Worm (Caenorhabditis elegans) whole organism, L1 larva: ENCODE results near the gene fbxb-53.
A peak's percentile ranks its signal among the peaks of the same experiment; 100 is the strongest.

Experiments used
- C04F5.9 ChIP-seq: sonication (generic microtip); optimal IDR thresholded peaks from 2 replicates; lab custom pipeline; 2016; ENCODE audit warnings: missing genetic modification characterization, missing compliant biosample characterization
- F16B12.6 ChIP-seq: fragments of 150-350 bp; optimal IDR thresholded peaks from 2 replicates; lab custom pipeline; 2014; ENCODE audit warnings: missing biosample characterization, missing genetic modification characterization
- aly-2 ChIP-seq: fragments of 150-350 bp; optimal IDR thresholded peaks from 2 replicates; lab custom pipeline; 2014; ENCODE audit warnings: missing biosample characterization, missing genetic modification characterization
- blmp-1 ChIP-seq: fragments of 150-350 bp; optimal IDR thresholded peaks from 2 replicates; lab custom pipeline; 2014; ENCODE audit warnings: missing biosample characterization, missing genetic modification characterization
- ceh-8 ChIP-seq: fragments of 200-800 bp; sonication (Bioruptor generic); optimal IDR thresholded peaks from 2 replicates; lab custom pipeline; 2018; ENCODE audit warnings: mild to moderate bottlenecking, missing genetic modification characterization, moderate library complexity, missing compliant biosample characterization
- ceh-82 ChIP-seq, 3 experiments: fragments of 150-350 bp in 1 of 3; sonication (generic microtip) in 2 of 3; optimal IDR thresholded peaks; 2 replicates each; lab custom pipeline; 2014 to 2017; ENCODE audit warnings: missing biosample characterization in 3 of 3, missing genetic modification characterization in 3 of 3
- ces-1 ChIP-seq: fragments of 150-350 bp; optimal IDR thresholded peaks from 2 replicates; lab custom pipeline; 2014; ENCODE audit warnings: missing biosample characterization, missing genetic modification reagents, missing genetic modification characterization
- dpl-1 ChIP-seq, 3 experiments: fragments of 150-350 bp in 2 of 3; sonication (generic microtip) in 1 of 3; optimal IDR thresholded peaks; 2 replicates each; lab custom pipeline; 2014 to 2017; ENCODE audit warnings: missing biosample characterization in 3 of 3, missing genetic modification characterization in 3 of 3, missing genetic modification reagents in 3 of 3
- efl-1 ChIP-seq, 4 experiments: fragments of 150-350 bp; optimal IDR thresholded peaks in 3 of 4; peaks in 1 of 4; 1 replicate in 1 of 4; 2 replicates in 3 of 4; lab custom pipeline; 2014; ENCODE audit warnings: missing biosample characterization in 2 of 4, missing genetic modification characterization in 2 of 4, missing genetic modification reagents in 2 of 4
- efl-3 ChIP-seq: fragments of 200-800 bp; sonication (Bioruptor generic); optimal IDR thresholded peaks from 2 replicates; lab custom pipeline; 2018; ENCODE audit warnings: mild to moderate bottlenecking, missing genetic modification characterization, missing compliant biosample characterization
- fkh-8 ChIP-seq: sonication (generic microtip); optimal IDR thresholded peaks from 2 replicates; lab custom pipeline; 2016; ENCODE audit warnings: mild to moderate bottlenecking, missing genetic modification characterization, missing compliant biosample characterization
- fos-1 ChIP-seq: fragments of 150-350 bp; optimal IDR thresholded peaks from 2 replicates; lab custom pipeline; 2014; ENCODE audit warnings: missing biosample characterization, missing genetic modification characterization
- hlh-17 ChIP-seq: fragments of 200-800 bp; sonication (Bioruptor generic); optimal IDR thresholded peaks from 2 replicates; lab custom pipeline; 2018; ENCODE audit warnings: missing genetic modification characterization, mild to moderate bottlenecking, missing compliant biosample characterization, moderate library complexity, borderline replicate concordance
- irx-1 ChIP-seq: sonication (generic microtip); optimal IDR thresholded peaks from 2 replicates; lab custom pipeline; 2016; ENCODE audit warnings: missing genetic modification characterization, missing compliant biosample characterization
- jun-1 ChIP-seq: fragments of 150-350 bp; optimal IDR thresholded peaks from 2 replicates; lab custom pipeline; 2014; ENCODE audit warnings: missing biosample characterization, missing genetic modification reagents, missing genetic modification characterization
- lin-13 ChIP-seq: fragments of 150-350 bp; optimal IDR thresholded peaks from 2 replicates; lab custom pipeline; 2014; ENCODE audit warnings: missing biosample characterization, missing genetic modification reagents, missing genetic modification characterization
- lin-14 ChIP-seq: fragments of 200-800 bp; sonication (Bioruptor generic); optimal IDR thresholded peaks from 2 replicates; lab custom pipeline; 2018; ENCODE audit warnings: mild to moderate bottlenecking, missing genetic modification characterization, moderate library complexity, missing compliant biosample characterization
- lin-35 ChIP-seq, 2 experiments: fragments of 150-350 bp; optimal IDR thresholded peaks; 2 replicates each; lab custom pipeline; 2014; ENCODE audit warnings: missing biosample characterization in 2 of 2, missing genetic modification characterization in 2 of 2, missing genetic modification reagents in 2 of 2
- lin-39 ChIP-seq: fragments of 150-350 bp; optimal IDR thresholded peaks from 2 replicates; lab custom pipeline; 2014; ENCODE audit warnings: missing biosample characterization, missing genetic modification reagents, missing genetic modification characterization
- mab-9 ChIP-seq: fragments of 200-800 bp; sonication (Bioruptor generic); IDR thresholded peaks from 2 replicates; pipeline ENCODE4 v1.3.6; 2022; ENCODE audit warnings: missing genetic modification reagents, missing genetic modification characterization, missing compliant biosample characterization
- nhr-12 ChIP-seq: sonication (generic microtip); optimal IDR thresholded peaks from 2 replicates; lab custom pipeline; 2017; ENCODE audit warnings: missing biosample characterization, missing genetic modification characterization
- nhr-20 ChIP-seq: sonication (generic microtip); optimal IDR thresholded peaks from 2 replicates; lab custom pipeline; 2016; ENCODE audit warnings: mild to moderate bottlenecking, missing genetic modification characterization, missing compliant biosample characterization
- nhr-28 ChIP-seq: fragments of 150-350 bp; optimal IDR thresholded peaks from 2 replicates; lab custom pipeline; 2014; ENCODE audit warnings: missing biosample characterization, missing genetic modification characterization
- nhr-71 ChIP-seq: sonication (generic microtip); optimal IDR thresholded peaks from 2 replicates; lab custom pipeline; 2016; ENCODE audit warnings: mild to moderate bottlenecking, missing genetic modification characterization, moderate library complexity, missing compliant biosample characterization
- nhr-76 ChIP-seq: sonication (generic microtip); optimal IDR thresholded peaks from 2 replicates; lab custom pipeline; 2017; ENCODE audit warnings: missing biosample characterization, missing genetic modification characterization
- nhr-85 ChIP-seq: sonication (generic microtip); peaks from one replicate; lab custom pipeline; 2016; ENCODE audit warnings: missing genetic modification characterization, inconsistent platforms, missing compliant biosample characterization
- pag-3 ChIP-seq: sonication (generic microtip); optimal IDR thresholded peaks from 2 replicates; lab custom pipeline; 2017; ENCODE audit warnings: missing genetic modification characterization, mild to moderate bottlenecking, missing compliant biosample characterization, antibody characterized with exemption, borderline replicate concordance; ENCODE audit not compliant: insufficient read depth
- pax-3 ChIP-seq: fragments of 200-800 bp; sonication (Bioruptor generic); optimal IDR thresholded peaks from 2 replicates; lab custom pipeline; 2018; ENCODE audit warnings: mild to moderate bottlenecking, missing genetic modification characterization, moderate library complexity, missing compliant biosample characterization
- rnt-1 ChIP-seq: sonication (generic microtip); optimal IDR thresholded peaks from 2 replicates; lab custom pipeline; 2016; ENCODE audit warnings: mild to moderate bottlenecking, missing genetic modification characterization, moderate library complexity, missing compliant biosample characterization
- skn-1 ChIP-seq: fragments of 150-350 bp; optimal IDR thresholded peaks from 2 replicates; lab custom pipeline; 2014; ENCODE audit warnings: missing biosample characterization, missing genetic modification characterization
- sup-37 ChIP-seq: fragments of 200-800 bp; sonication (Bioruptor generic); optimal IDR thresholded peaks from 2 replicates; lab custom pipeline; 2018; ENCODE audit warnings: mild to moderate bottlenecking, missing genetic modification characterization, missing compliant biosample characterization
- swsn-7 ChIP-seq: sonication (generic microtip); optimal IDR thresholded peaks from 2 replicates; lab custom pipeline; 2016; ENCODE audit warnings: missing genetic modification characterization, missing compliant biosample characterization
- tbx-2 ChIP-seq: sonication (generic microtip); optimal IDR thresholded peaks from 2 replicates; lab custom pipeline; 2016; ENCODE audit warnings: missing genetic modification characterization, missing compliant biosample characterization
- unc-62 ChIP-seq: fragments of 150-350 bp; optimal IDR thresholded peaks from 2 replicates; lab custom pipeline; 2014; ENCODE audit warnings: missing biosample characterization, missing genetic modification reagents, missing genetic modification characterization
- xbp-1 ChIP-seq: sonication (generic microtip); optimal IDR thresholded peaks from 2 replicates; lab custom pipeline; 2016; ENCODE audit warnings: missing genetic modification characterization, missing compliant biosample characterization
- zag-1 ChIP-seq: fragments of 150-350 bp; optimal IDR thresholded peaks from 2 replicates; lab custom pipeline; 2014; ENCODE audit warnings: missing biosample characterization, missing genetic modification characterization
- zip-4 ChIP-seq: fragments of 200-800 bp; sonication (Bioruptor generic); optimal IDR thresholded peaks from 2 replicates; lab custom pipeline; 2018; ENCODE audit warnings: mild to moderate bottlenecking, missing genetic modification characterization, moderate library complexity, missing compliant biosample characterization
- ztf-11 ChIP-seq, 2 experiments: sonication (generic microtip); optimal IDR thresholded peaks; 2 replicates each; lab custom pipeline; 2016 to 2017; ENCODE audit warnings: missing genetic modification characterization in 2 of 2, missing biosample characterization in 1 of 2, missing compliant biosample characterization in 1 of 2

Gene fbxb-53

DNA sequence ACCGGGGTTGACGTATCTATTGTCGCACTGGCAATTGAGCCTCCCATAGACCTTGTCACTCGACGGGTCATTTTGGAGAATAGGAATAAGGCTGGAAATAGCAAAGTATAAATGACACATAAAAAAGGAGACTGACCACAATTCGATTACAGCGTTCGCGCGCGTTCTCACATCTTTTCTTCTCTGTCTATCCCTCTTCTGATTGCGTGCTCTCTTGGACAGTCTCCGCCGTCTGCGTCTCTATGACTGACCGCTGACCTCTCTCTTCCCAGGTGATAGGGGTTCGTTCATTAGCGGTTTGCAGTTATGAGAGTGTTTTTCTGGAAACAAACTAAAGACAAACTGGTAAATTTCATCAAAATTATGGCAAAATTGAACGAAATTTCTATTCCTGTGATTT, 20.3 kb upstream of the fbxb-53 start, which contains the start of gene ceh-83:
Gene ceh-83, minus strand, starts transcription at position 181 of the 400 bp plus-strand sequence.
- peak; percentile 59 for TF ChIP-seq nhr-85 (tag; lab: Kevin White, UChicago)
- TF ChIP-seq hlh-17 (GFP tag; lab: Kevin White, UChicago), result no peak
- peak in 2 of 3 experiments; percentile 16 to 34 for TF ChIP-seq dpl-1 (GFP tag; optimal IDR thresholded peaks at IDR 0.05; lab: Kevin White, UChicago)
- peak; percentile 80 for TF ChIP-seq lin-14 (GFP tag; lab: Kevin White, UChicago)
- peak; percentile 19 for TF ChIP-seq nhr-20
- peak; percentile 2 to 64 for TF ChIP-seq lin-35 (GFP tag; optimal IDR thresholded peaks at IDR 0.05; lab: Kevin White, UChicago)
- no peak for TF ChIP-seq ceh-82 (tag; optimal IDR thresholded peaks at IDR 0.05; lab: Kevin White, UChicago)
- TF ChIP-seq blmp-1, result no peak
- TF ChIP-seq efl-1 (optimal IDR thresholded peaks at IDR 0.05; lab: Kevin White, UChicago), result peak; percentile 57 to 68
- TF ChIP-seq efl-1 (GFP tag; optimal IDR thresholded peaks at IDR 0.05 in 1 of 2; lab: Kevin White, UChicago), result peak; percentile 36 to 94
- no peak for TF ChIP-seq ceh-8
- no peak for TF ChIP-seq jun-1 (tag; lab: Kevin White, UChicago)
- peak; percentile 50 for TF ChIP-seq rnt-1 (tag; lab: Kevin White, UChicago)

DNA sequence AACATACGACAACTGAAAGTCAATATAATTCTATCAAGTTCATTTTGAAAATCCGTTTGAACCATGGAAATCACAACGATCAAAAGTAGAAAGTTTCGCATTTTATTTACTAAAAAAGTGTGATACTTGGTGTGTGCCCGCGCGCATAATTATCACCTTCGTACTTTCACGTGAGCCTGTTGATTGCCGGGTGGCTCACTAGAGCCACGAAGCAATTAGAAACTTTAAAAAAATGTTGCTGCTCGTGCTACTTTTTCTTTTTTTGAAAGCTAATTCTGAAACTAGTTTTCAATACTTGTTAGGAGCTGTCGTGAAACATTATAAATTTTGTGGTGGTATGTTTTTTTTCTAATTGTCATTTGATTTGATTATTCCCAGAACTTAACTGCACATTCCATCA, 17.8 kb upstream of the fbxb-53 start, which contains the start of the genes irld-9 and irld-33:
Gene irld-9, minus strand, starts transcription at position 101 of the 400 bp plus-strand sequence.
Gene irld-33, plus strand, starts transcription at position 209 of the 400 bp plus-strand sequence.
- TF ChIP-seq pag-3, result no peak
- TF ChIP-seq C04F5.9 (tag; lab: Kevin White, UChicago), result no peak
- no peak for TF ChIP-seq sup-37 (GFP tag; lab: Kevin White, UChicago)
- TF ChIP-seq aly-2, result no peak
- no peak for TF ChIP-seq lin-13 (GFP tag; lab: Kevin White, UChicago)
- TF ChIP-seq efl-3, result no peak
- TF ChIP-seq skn-1 (tag; lab: Kevin White, UChicago), result no peak
- TF ChIP-seq mab-9 (GFP tag; lab: Robert Waterston, UW), result no peak
- TF ChIP-seq xbp-1 (tag; lab: Kevin White, UChicago), result no peak
- TF ChIP-seq irx-1, result no peak
- TF ChIP-seq tbx-2 (tag; lab: Kevin White, UChicago), result no peak
- TF ChIP-seq zip-4 (GFP tag; lab: Kevin White, UChicago), result no peak
- TF ChIP-seq nhr-28, result no peak
- TF ChIP-seq nhr-71 (tag; lab: Kevin White, UChicago), result no peak
- no peak for TF ChIP-seq ceh-82 (tag; optimal IDR thresholded peaks at IDR 0.05; lab: Kevin White, UChicago)
- no peak for TF ChIP-seq zag-1 (tag; lab: Kevin White, UChicago)
- no peak for TF ChIP-seq fkh-8
- no peak for TF ChIP-seq hlh-17 (GFP tag; lab: Kevin White, UChicago)
- TF ChIP-seq swsn-7 (tag; lab: Kevin White, UChicago), result no peak

DNA sequence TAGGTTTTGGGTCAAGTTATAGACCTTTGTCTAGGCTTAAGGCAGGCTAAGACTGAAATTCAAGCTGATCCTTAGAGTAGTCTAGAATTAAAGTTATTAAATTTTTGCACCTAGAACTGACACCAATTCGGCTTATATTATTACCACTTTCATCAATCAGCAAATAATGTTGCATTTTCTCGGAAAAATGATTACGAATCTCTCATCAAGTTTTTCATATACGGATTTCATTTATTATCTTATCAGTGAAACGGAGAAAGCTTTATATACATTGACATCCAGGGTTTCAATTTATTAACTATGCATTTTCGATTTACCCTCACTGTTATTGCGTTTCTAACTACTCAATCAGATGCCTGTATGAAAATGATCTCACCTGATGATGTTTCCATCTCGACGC, 15.4 kb upstream of the fbxb-53 start, which contains the start of gene K07G6.1:
Gene K07G6.1, plus strand, starts transcription at position 301 of the 400 bp plus-strand sequence.
- TF ChIP-seq unc-62 (GFP tag; lab: Kevin White, UChicago) (no peak), efl-1 (optimal IDR thresholded peaks at IDR 0.05; lab: Kevin White, UChicago) (no peak), efl-1 (GFP tag; optimal IDR thresholded peaks at IDR 0.05 in 1 of 2; lab: Kevin White, UChicago) (peak in 1 of 2 experiments; percentile 26)

DNA sequence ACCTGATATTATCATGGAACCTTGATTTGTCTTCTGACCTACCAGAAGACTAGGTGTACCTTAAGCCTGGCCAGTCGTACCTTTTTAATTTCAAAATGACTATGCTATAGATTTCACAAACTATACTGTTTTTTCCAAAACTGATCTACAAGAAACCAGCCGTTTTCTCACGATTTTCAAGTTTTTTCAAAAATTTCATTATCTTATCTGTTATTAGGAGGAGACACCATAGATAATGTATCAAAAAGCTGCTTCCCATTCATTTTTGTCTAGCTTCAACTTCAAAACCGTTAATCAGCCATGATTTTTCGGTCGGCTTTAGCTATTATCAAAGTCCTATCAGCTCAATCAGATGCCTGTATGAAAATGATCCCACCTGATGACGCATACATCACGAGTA, 14.1 kb upstream of the fbxb-53 start, which contains the start of gene F36H5.12:
Gene F36H5.12, plus strand, starts transcription at position 301 of the 400 bp plus-strand sequence.
- TF ChIP-seq lin-13 (GFP tag; lab: Kevin White, UChicago) (no peak), pax-3 (tag; lab: Kevin White, UChicago) (no peak), nhr-76 (no peak), lin-39 (tag; lab: Kevin White, UChicago) (no peak), ceh-82 (tag; optimal IDR thresholded peaks at IDR 0.05; lab: Kevin White, UChicago) (no peak), nhr-71 (tag; lab: Kevin White, UChicago) (no peak), ces-1 (GFP tag; lab: Kevin White, UChicago) (no peak), F16B12.6 (tag; lab: Kevin White, UChicago) (no peak), efl-3 (no peak), nhr-12 (tag; lab: Kevin White, UChicago) (no peak), fos-1 (tag; lab: Kevin White, UChicago) (no peak), ztf-11 (tag; optimal IDR thresholded peaks at IDR 0.05; lab: Kevin White, UChicago) (no peak), nhr-85 (tag; lab: Kevin White, UChicago) (no peak)
